Worm (Caenorhabditis elegans) whole organism, midembryonic: Measurements from ENCODE around the gene C09G5.14.

ENCODE experiments used
- T22C8.4 ChIP-seq: fragments of 200-800 bp; sonication (Bioruptor generic); IDR thresholded peaks from 2 replicates; pipeline ENCODE4 v1.3.6; 2022; ENCODE audit warnings: missing genetic modification characterization, missing compliant biosample characterization
- flt-1 ChIP-seq: fragments of 200-800 bp; sonication (Bioruptor generic); IDR thresholded peaks from 2 replicates; pipeline ENCODE4 v1.3.6; 2022; ENCODE audit warnings: missing genetic modification characterization, missing compliant biosample characterization
- klf-2 ChIP-seq: fragments of 200-800 bp; sonication (Bioruptor generic); conservative IDR thresholded peaks from 2 replicates; pipeline ENCODE4 v1.3.6; 2022; ENCODE audit warnings: missing genetic modification reagents, missing genetic modification characterization, missing compliant biosample characterization
- med-1 ChIP-seq: sonication (generic microtip); optimal IDR thresholded peaks from 2 replicates; lab custom pipeline; 2017; ENCODE audit warnings: missing genetic modification characterization, mild to moderate bottlenecking, missing compliant biosample characterization, antibody characterized with exemption, missing genetic modification reagents; ENCODE audit not compliant: insufficient read depth
- ref-1 ChIP-seq: fragments of 200-800 bp; sonication (Bioruptor generic); conservative IDR thresholded peaks from 2 replicates; pipeline ENCODE4 v1.3.6; 2022; ENCODE audit warnings: missing genetic modification reagents, missing genetic modification characterization, missing compliant biosample characterization
- tab-1 ChIP-seq: fragments of 200-800 bp; sonication (Bioruptor generic); IDR thresholded peaks from 2 replicates; pipeline ENCODE4 v1.3.6; 2022; ENCODE audit warnings: missing genetic modification characterization, missing compliant biosample characterization
- ztf-23 ChIP-seq: fragments of 200-800 bp; sonication (Bioruptor generic); IDR thresholded peaks from 2 replicates; pipeline ENCODE4 v1.3.6; 2022; ENCODE audit warnings: missing genetic modification reagents, missing genetic modification characterization, missing compliant biosample characterization
- ztf-29 ChIP-seq: fragments of 200-800 bp; sonication (Bioruptor generic); IDR thresholded peaks from 2 replicates; pipeline ENCODE4 v1.3.6; 2022; ENCODE audit warnings: missing genetic modification reagents, missing genetic modification characterization, missing compliant biosample characterization

ce11 chrII:10767977-10768376, 45.0 kb upstream of the C09G5.14 start:
- no peak for TF ChIP-seq med-1 (GFP tag; lab: Kevin White, UChicago)
- no peak for TF ChIP-seq ztf-23 (GFP tag; lab: Robert Waterston, UW)
- no peak for TF ChIP-seq klf-2 (GFP tag; lab: Robert Waterston, UW)
- no peak for TF ChIP-seq ztf-29
- no peak for TF ChIP-seq flt-1
- no peak for TF ChIP-seq tab-1 (GFP tag; lab: Robert Waterston, UW)
- no peak for TF ChIP-seq T22C8.4 (GFP tag; lab: Robert Waterston, UW)
- no peak for TF ChIP-seq ref-1 (GFP tag; lab: Robert Waterston, UW)
